Worm (Caenorhabditis elegans) whole organism, young adult: ENCODE measurements around the gene fbxa-176.

Experiments used
- dox-1 ChIP-seq: fragments of 200-800 bp; sonication (Bioruptor generic); IDR thresholded peaks from 2 replicates; pipeline ENCODE4 v1.3.6; 2022; ENCODE audit warnings: missing genetic modification reagents, missing genetic modification characterization, missing compliant biosample characterization
- hmg-20 ChIP-seq: fragments of 200-800 bp; sonication (Bioruptor generic); IDR thresholded peaks from 2 replicates; pipeline ENCODE4 v1.3.6; 2022; ENCODE audit warnings: missing genetic modification reagents, missing genetic modification characterization, missing compliant biosample characterization
- nhr-179 ChIP-seq: sonication (generic microtip); optimal IDR thresholded peaks from 2 replicates; lab custom pipeline; 2016; ENCODE audit warnings: mild to moderate bottlenecking, missing genetic modification characterization, missing compliant biosample characterization

ce11 chrV:17539289-17539688 lies 10.2 kb upstream of the fbxa-176 start:
- no peak for TF ChIP-seq dox-1
- no peak for TF ChIP-seq hmg-20 (GFP tag; lab: Robert Waterston, UW)
- no peak for TF ChIP-seq nhr-179 (tag; lab: Kevin White, UChicago)
